Worm (Caenorhabditis elegans): ENCODE measurements around the gene K02E2.11.

K02E2.11 gene

DNA sequence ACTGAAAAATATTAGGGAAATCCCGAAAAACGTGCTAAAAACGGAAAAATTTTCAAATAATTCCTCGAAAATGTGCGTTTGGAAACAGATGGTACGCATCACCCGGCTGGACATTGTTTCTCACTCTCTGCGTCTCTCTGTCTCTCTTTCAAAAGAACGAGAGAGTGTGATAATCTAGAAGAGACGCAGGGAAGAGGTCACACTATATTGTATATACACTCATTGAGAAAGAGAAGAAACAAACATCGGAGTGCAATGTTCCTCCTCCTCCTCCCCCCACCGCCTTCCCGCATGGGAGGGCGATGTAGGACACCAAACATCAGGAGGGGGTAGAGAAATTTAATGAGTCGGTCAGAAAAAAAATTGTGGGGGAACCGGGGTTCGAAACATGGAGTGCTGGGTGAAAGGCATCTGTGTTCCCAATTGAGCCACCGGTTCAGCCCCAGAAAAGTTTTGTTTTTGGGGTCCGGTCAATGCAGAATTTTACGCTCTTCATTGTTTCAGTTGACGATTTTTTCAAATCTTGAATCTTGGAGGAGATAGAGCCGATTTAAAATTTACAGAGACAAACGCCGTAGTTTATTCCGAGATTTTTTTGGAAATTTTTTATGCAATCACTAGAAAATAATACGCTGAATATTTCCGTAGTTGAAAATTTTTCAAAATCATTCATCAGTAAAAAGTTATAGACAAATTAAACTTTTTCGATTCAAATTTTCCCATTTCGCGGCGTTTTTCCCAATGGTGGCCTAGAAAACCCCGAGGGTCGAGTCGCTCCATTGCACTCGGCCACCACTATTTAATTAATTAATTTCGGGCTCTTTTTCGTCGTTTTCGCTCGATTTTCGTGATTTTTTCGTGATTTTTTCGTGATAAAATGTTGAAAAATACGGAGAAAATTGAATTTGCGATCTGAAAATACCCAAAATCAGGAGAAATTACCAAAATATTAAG lies 41.4 kb downstream of the K02E2.11 start (continued):
- TF ChIP-seq tlf-1 (GFP tag; optimal IDR thresholded peaks at IDR 0.05) (no peak), atf-7 (tag; optimal IDR thresholded peaks at IDR 0.05) (no peak), lsy-27 (tag; optimal IDR thresholded peaks at IDR 0.05; ENCODE audit: borderline replicate concordance, insufficient read depth) (no peak), madf-3 (GFP tag; IDR thresholded peaks at IDR 0.05) (no peak), F37B4.10 (GFP tag; IDR thresholded peaks at IDR 0.05) (no peak), mxl-1 (tag; optimal IDR thresholded peaks at IDR 0.05) (no peak), ekl-4 (GFP tag; IDR thresholded peaks at IDR 0.05) (no peak), gei-17 (GFP tag; optimal IDR thresholded peaks at IDR 0.05) (no peak), hsf-1 (GFP tag; IDR thresholded peaks at IDR 0.05) (no peak)

- TF ChIP-seq atf-7 (tag; optimal IDR thresholded peaks at IDR 0.05) (no peak), let-607 (tag; optimal IDR thresholded peaks at IDR 0.05) (no peak), egl-44 (GFP tag; IDR thresholded peaks at IDR 0.05) (no peak), ceh-100 (GFP tag; IDR thresholded peaks at IDR 0.05) (no peak), lag-1 (GFP tag; IDR thresholded peaks at IDR 0.05) (no peak), sptf-2 (GFP tag; optimal IDR thresholded peaks at IDR 0.05) (no peak), F57A8.1 (GFP tag; optimal IDR thresholded peaks at IDR 0.05) (no peak), ets-4 (GFP tag; optimal IDR thresholded peaks at IDR 0.05) (no peak)
Observed at ce11 chrV:20425183-20425400, 42.0 kb downstream of the K02E2.11 start, which contains the start of the genes fce-2 and F48F5.8. TSS of gene fce-2 (plus strand) at chrV:20425301. TSS of gene F48F5.8 (plus strand) at chrV:20425342.

DNA sequence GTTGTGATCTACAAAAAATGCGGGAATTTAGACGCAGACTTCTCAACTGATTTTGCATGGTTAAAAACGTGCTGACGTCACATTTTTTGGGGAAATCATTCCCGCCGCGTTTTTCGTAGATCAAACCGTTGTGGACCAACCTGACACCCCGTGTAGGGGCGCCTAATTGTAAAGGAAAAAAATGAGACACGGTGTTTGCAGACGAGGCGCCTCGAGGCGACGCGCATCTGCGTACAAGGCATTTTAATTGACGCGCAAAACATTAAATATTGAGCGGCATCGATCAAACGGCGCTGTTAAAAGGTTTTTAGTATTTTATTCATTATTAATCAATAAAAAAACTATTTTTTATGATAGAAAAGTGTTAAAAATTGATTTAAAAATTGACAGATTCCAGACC lies 48.3 kb downstream of the K02E2.11 start:
- TF ChIP-seq xnd-1 (tag; optimal IDR thresholded peaks at IDR 0.05): peak; percentile 56
- peak; percentile 33; the same call in 1 of the 2 replicates for TF ChIP-seq dox-1 (GFP tag; IDR thresholded peaks at IDR 0.05)
- 0 out of 2 replicates have a peak, but pooled peaks have one; percentile 35 for TF ChIP-seq D2030.7 (GFP tag; IDR thresholded peaks at IDR 0.05)
- 0 out of 2 replicates have a peak, but pooled peaks have one; percentile 49 for TF ChIP-seq nfyb-1 (GFP tag; IDR thresholded peaks at IDR 0.05)
- peak; percentile 49 for TF ChIP-seq him-1 (tag; optimal IDR thresholded peaks at IDR 0.05)
- TF ChIP-seq madf-6 (GFP tag; IDR thresholded peaks at IDR 0.05): peak; percentile 70
